Fruit fly (Drosophila melanogaster) whole organism: ENCODE results near the gene Mco3.

ENCODE experiments used
- CG8478 ChIP-seq: fragments of >200 bp; optimal IDR thresholded peaks from 2 replicates; lab custom pipeline; 2018; ENCODE audit warnings: inconsistent platforms
- Dll ChIP-seq: fragments of >200 bp; optimal IDR thresholded peaks from 2 replicates; lab custom pipeline; 2017
- EcR ChIP-seq, 2 experiments: fragments of >200 bp; optimal IDR thresholded peaks; 2 replicates each; lab custom pipeline; 2017; ENCODE audit warnings: missing biosample characterization in 2 of 2, missing genetic modification characterization in 2 of 2, missing genetic modification reagents in 2 of 2
- pan ChIP-seq: fragments of >200 bp; optimal IDR thresholded peaks from 2 replicates; lab custom pipeline; 2017
- psq ChIP-seq: fragments of >200 bp; optimal IDR thresholded peaks from 2 replicates; lab custom pipeline; 2017
- usp ChIP-seq: fragments of >200 bp; optimal IDR thresholded peaks from 2 replicates; lab custom pipeline; 2017; ENCODE audit warnings: missing biosample characterization, missing genetic modification characterization, mixed read lengths

dm6 chr3R:25893272-25893671, 4.0 kb upstream of the Mco3 start, which contains the start of gene CG5913:
- TF ChIP-seq pan (lab: Kevin White, UChicago) (no peak), EcR (GFP tag; optimal IDR thresholded peaks at IDR 0.05; lab: Kevin White, UChicago) (no peak), CG8478 (lab: Kevin White, UChicago) (no peak), psq (lab: Kevin White, UChicago) (no peak), Dll (lab: Kevin White, UChicago) (no peak), usp (no peak)
